Worm (Caenorhabditis elegans) whole organism, young adult: ENCODE results near the gene perm-2.

Experiments
- B0336.3 ChIP-seq: fragments of 200-800 bp; sonication (Bioruptor generic); IDR thresholded peaks from 2 replicates; pipeline ENCODE4 v1.3.6; 2022; ENCODE audit warnings: missing genetic modification characterization, missing compliant biosample characterization
- C06A6.2 ChIP-seq: fragments of 200-800 bp; sonication (Bioruptor generic); conservative IDR thresholded peaks from 2 replicates; pipeline ENCODE4 v1.3.6; 2022; ENCODE audit warnings: missing genetic modification characterization, missing compliant biosample characterization
- C17E4.6 ChIP-seq: fragments of 200-800 bp; sonication (Bioruptor generic); IDR thresholded peaks from 2 replicates; pipeline ENCODE4 v1.3.6; 2022; ENCODE audit warnings: missing genetic modification reagents, missing genetic modification characterization, missing compliant biosample characterization
- F33H1.4 ChIP-seq: fragments of 200-800 bp; sonication (Bioruptor generic); IDR thresholded peaks from 2 replicates; pipeline ENCODE4 v1.3.6; 2022; ENCODE audit warnings: missing genetic modification reagents, missing genetic modification characterization, missing compliant biosample characterization
- K11D2.4 ChIP-seq: fragments of 200-800 bp; sonication (Bioruptor generic); IDR thresholded peaks from 2 replicates; pipeline ENCODE4 v1.3.6; 2022; ENCODE audit warnings: missing genetic modification reagents, missing genetic modification characterization, missing compliant biosample characterization
- T07F8.4 ChIP-seq: sonication (generic microtip); optimal IDR thresholded peaks from 2 replicates; lab custom pipeline; 2016; ENCODE audit warnings: mild to moderate bottlenecking, missing genetic modification characterization, moderate library complexity, missing compliant biosample characterization
- Y79H2A.3 ChIP-seq: fragments of 200-800 bp; sonication (Bioruptor generic); conservative IDR thresholded peaks from 2 replicates; pipeline ENCODE4 v1.3.6; 2022; ENCODE audit warnings: missing genetic modification reagents, missing genetic modification characterization, missing compliant biosample characterization
- ZK185.1 ChIP-seq: sonication (generic microtip); optimal IDR thresholded peaks from 2 replicates; lab custom pipeline; 2016; ENCODE audit warnings: mild to moderate bottlenecking, missing genetic modification characterization, missing compliant biosample characterization; ENCODE audit not compliant: poor library complexity, severe bottlenecking
- athp-1 ChIP-seq: sonication (generic microtip); optimal IDR thresholded peaks from 2 replicates; lab custom pipeline; 2017; ENCODE audit warnings: mild to moderate bottlenecking, missing genetic modification characterization, missing compliant biosample characterization
- attf-6 ChIP-seq: fragments of 200-800 bp; sonication (Bioruptor generic); IDR thresholded peaks from 2 replicates; pipeline ENCODE4 v1.3.6; 2022; ENCODE audit warnings: missing genetic modification reagents, missing genetic modification characterization, missing compliant biosample characterization
- bed-2 ChIP-seq: fragments of 200-800 bp; sonication (Bioruptor generic); IDR thresholded peaks from 2 replicates; pipeline ENCODE4 v1.3.6; 2022; ENCODE audit warnings: missing genetic modification reagents, missing genetic modification characterization, missing compliant biosample characterization
- cebp-1 ChIP-seq, 2 experiments: fragments of 200-800 bp in 1 of 2; sonication (Bioruptor generic) in 1 of 2; sonication (generic microtip) in 1 of 2; IDR thresholded peaks in 1 of 2; optimal IDR thresholded peaks in 1 of 2; 2 replicates each; pipeline versions ENCODE4 v1.3.6 to Lab custom; 2017 to 2022; ENCODE audit warnings: missing compliant biosample characterization in 2 of 2, missing genetic modification characterization in 2 of 2, mild to moderate bottlenecking in 1 of 2, missing genetic modification reagents in 1 of 2, moderate library complexity in 1 of 2
- ceh-40 ChIP-seq: fragments of 200-800 bp; sonication (Bioruptor generic); IDR thresholded peaks from 2 replicates; pipeline ENCODE4 v1.3.6; 2022; ENCODE audit warnings: missing genetic modification characterization, missing compliant biosample characterization
- chd-7 ChIP-seq: sonication (generic microtip); optimal IDR thresholded peaks from 2 replicates; lab custom pipeline; 2016; ENCODE audit warnings: mild to moderate bottlenecking, missing genetic modification characterization, moderate library complexity, missing compliant biosample characterization
- dpl-1 ChIP-seq: fragments of 150-350 bp; optimal IDR thresholded peaks from 2 replicates; lab custom pipeline; 2014; ENCODE audit warnings: missing biosample characterization, missing genetic modification reagents, missing genetic modification characterization
- efl-1 ChIP-seq: fragments of 150-350 bp; optimal IDR thresholded peaks from 2 replicates; lab custom pipeline; 2014; ENCODE audit warnings: missing biosample characterization, missing genetic modification reagents, missing genetic modification characterization
- egrh-3 ChIP-seq: fragments of 200-800 bp; sonication (Bioruptor generic); IDR thresholded peaks from 2 replicates; pipeline ENCODE4 v1.3.6; 2022; ENCODE audit warnings: missing genetic modification reagents, missing genetic modification characterization, missing compliant biosample characterization
- ekl-4 ChIP-seq: fragments of 200-800 bp; sonication (Bioruptor generic); IDR thresholded peaks from 2 replicates; pipeline ENCODE4 v1.3.6; 2022; ENCODE audit warnings: missing genetic modification reagents, missing genetic modification characterization, missing compliant biosample characterization
- him-1 ChIP-seq: sonication (generic microtip); optimal IDR thresholded peaks from 2 replicates; lab custom pipeline; 2016; ENCODE audit warnings: missing genotype, missing genetic modification reagents, missing genetic modification characterization, missing compliant biosample characterization
- hlh-12 ChIP-seq: sonication (generic microtip); optimal IDR thresholded peaks from 2 replicates; lab custom pipeline; 2016; ENCODE audit warnings: missing genetic modification characterization, missing compliant biosample characterization
- hmg-1.2 ChIP-seq: fragments of 200-800 bp; sonication (Bioruptor generic); IDR thresholded peaks from 2 replicates; pipeline ENCODE4 v1.3.6; 2022; ENCODE audit warnings: missing genetic modification reagents, missing genetic modification characterization, missing compliant biosample characterization
- hmg-20 ChIP-seq: fragments of 200-800 bp; sonication (Bioruptor generic); IDR thresholded peaks from 2 replicates; pipeline ENCODE4 v1.3.6; 2022; ENCODE audit warnings: missing genetic modification reagents, missing genetic modification characterization, missing compliant biosample characterization
- hsf-1 ChIP-seq: fragments of 200-800 bp; sonication (Bioruptor generic); IDR thresholded peaks from 2 replicates; pipeline ENCODE4 v1.3.6; 2022; ENCODE audit warnings: missing genetic modification reagents, missing genetic modification characterization, missing compliant biosample characterization
- lag-1 ChIP-seq: fragments of 200-800 bp; sonication (Bioruptor generic); IDR thresholded peaks from 2 replicates; pipeline ENCODE4 v1.3.6; 2022; ENCODE audit warnings: missing genetic modification reagents, missing genetic modification characterization, missing compliant biosample characterization
- lin-40 ChIP-seq: sonication (generic microtip); optimal IDR thresholded peaks from 2 replicates; lab custom pipeline; 2016; ENCODE audit warnings: missing genetic modification characterization, mild to moderate bottlenecking, missing compliant biosample characterization, missing genotype, missing genetic modification reagents
- lir-1 ChIP-seq: fragments of 200-800 bp; sonication (Bioruptor generic); conservative IDR thresholded peaks from 2 replicates; pipeline ENCODE4 v1.3.6; 2022; ENCODE audit warnings: missing genetic modification reagents, missing genetic modification characterization, missing compliant biosample characterization
- madf-3 ChIP-seq: fragments of 200-800 bp; sonication (Bioruptor generic); IDR thresholded peaks from 2 replicates; pipeline ENCODE4 v1.3.6; 2022; ENCODE audit warnings: missing genetic modification reagents, missing genetic modification characterization, missing compliant biosample characterization
- mcd-1 ChIP-seq: fragments of 200-800 bp; sonication (Bioruptor generic); IDR thresholded peaks from 2 replicates; pipeline ENCODE4 v1.3.6; 2022; ENCODE audit warnings: missing genetic modification reagents, missing genetic modification characterization, missing compliant biosample characterization
- nhr-120 ChIP-seq: fragments of 200-800 bp; sonication (Bioruptor generic); IDR thresholded peaks from 2 replicates; pipeline ENCODE4 v1.3.6; 2022; ENCODE audit warnings: missing genetic modification characterization, missing compliant biosample characterization
- nhr-27 ChIP-seq: fragments of 200-800 bp; sonication (Bioruptor generic); optimal IDR thresholded peaks from 2 replicates; lab custom pipeline; 2018; ENCODE audit warnings: mild to moderate bottlenecking, missing genetic modification characterization, moderate library complexity, missing compliant biosample characterization
- nhr-80 ChIP-seq: sonication (generic microtip); optimal IDR thresholded peaks from 2 replicates; lab custom pipeline; 2016; ENCODE audit warnings: missing genetic modification characterization, missing compliant biosample characterization
- rpc-1 ChIP-seq, 2 experiments: fragments of 150-350 bp in 1 of 2; sonication (generic microtip) in 1 of 2; optimal IDR thresholded peaks; 2 replicates each; lab custom pipeline; 2014 to 2018; ENCODE audit warnings: missing biosample characterization in 1 of 2, missing genetic modification characterization in 1 of 2, missing genetic modification reagents in 1 of 2, missing genotype in 1 of 2
- sdz-38 ChIP-seq: sonication (generic microtip); optimal IDR thresholded peaks from 2 replicates; lab custom pipeline; 2016; ENCODE audit warnings: missing genotype, missing genetic modification characterization, missing compliant biosample characterization
- snpc-1.1 ChIP-seq: sonication (generic microtip); optimal IDR thresholded peaks from 2 replicates; lab custom pipeline; 2017; ENCODE audit warnings: missing genetic modification characterization, mild to moderate bottlenecking, missing compliant biosample characterization, antibody characterized with exemption, moderate library complexity, missing genotype, missing genetic modification reagents; ENCODE audit not compliant: insufficient read depth
- tbp1 ChIP-seq: fragments of 200-800 bp; sonication (Bioruptor generic); optimal IDR thresholded peaks from 2 replicates; lab custom pipeline; 2018; ENCODE audit warnings: mild to moderate bottlenecking, missing genetic modification characterization, missing compliant biosample characterization
- zfh-2 ChIP-seq: fragments of 200-800 bp; sonication (Bioruptor generic); conservative IDR thresholded peaks from 2 replicates; pipeline ENCODE4 v1.3.6; 2022; ENCODE audit warnings: missing genetic modification reagents, missing genetic modification characterization, missing compliant biosample characterization
- zim-3 ChIP-seq: sonication (generic microtip); optimal IDR thresholded peaks from 2 replicates; lab custom pipeline; 2017; ENCODE audit warnings: mild to moderate bottlenecking, missing genetic modification characterization, moderate library complexity, missing compliant biosample characterization
- ztf-25 ChIP-seq: fragments of 200-800 bp; sonication (Bioruptor generic); IDR thresholded peaks from 2 replicates; pipeline ENCODE4 v1.3.6; 2022; ENCODE audit warnings: missing genetic modification reagents, missing genetic modification characterization, missing compliant biosample characterization
- ztf-26 ChIP-seq: sonication (generic microtip); optimal IDR thresholded peaks from 2 replicates; lab custom pipeline; 2017; ENCODE audit warnings: missing genetic modification characterization, missing compliant biosample characterization
- ztf-6 ChIP-seq: fragments of 200-800 bp; sonication (Bioruptor generic); IDR thresholded peaks from 2 replicates; pipeline ENCODE4 v1.3.6; 2022; ENCODE audit warnings: missing genetic modification reagents, missing genetic modification characterization, missing compliant biosample characterization

perm-2 gene

DNA sequence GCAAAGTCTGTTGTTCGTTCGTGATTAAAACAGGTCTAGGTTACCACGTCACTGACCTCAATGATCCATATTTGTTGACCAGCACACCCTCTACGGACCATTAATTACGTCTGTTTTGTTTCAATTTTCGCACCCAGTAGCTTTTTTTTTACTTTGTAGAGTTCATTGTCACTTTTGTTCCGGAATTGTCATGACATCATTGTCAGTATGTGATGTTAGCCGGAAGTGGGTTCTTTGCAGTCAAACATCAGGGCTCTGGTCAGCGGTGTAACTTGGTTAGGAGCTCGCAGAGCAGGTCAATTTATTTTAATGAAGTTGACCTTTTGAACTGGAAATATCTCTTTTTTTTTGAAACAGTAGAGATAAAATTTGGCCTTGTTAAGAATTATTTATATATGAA, 10.1 kb downstream of the perm-2 start, which contains the start of gene C44B12.6:
Gene C44B12.6 (minus strand): TSS at position 101 of the 400 bp plus-strand sequence.
- TF ChIP-seq ekl-4 (GFP tag; lab: Robert Waterston, UW) (no peak), attf-6 (GFP tag; lab: Robert Waterston, UW) (no peak), mcd-1 (GFP tag; lab: Robert Waterston, UW) (no peak), lir-1 (GFP tag; lab: Robert Waterston, UW) (no peak), zfh-2 (GFP tag; lab: Robert Waterston, UW) (no peak), hmg-20 (no peak), him-1 (tag; lab: Kevin White, UChicago) (no peak)

DNA sequence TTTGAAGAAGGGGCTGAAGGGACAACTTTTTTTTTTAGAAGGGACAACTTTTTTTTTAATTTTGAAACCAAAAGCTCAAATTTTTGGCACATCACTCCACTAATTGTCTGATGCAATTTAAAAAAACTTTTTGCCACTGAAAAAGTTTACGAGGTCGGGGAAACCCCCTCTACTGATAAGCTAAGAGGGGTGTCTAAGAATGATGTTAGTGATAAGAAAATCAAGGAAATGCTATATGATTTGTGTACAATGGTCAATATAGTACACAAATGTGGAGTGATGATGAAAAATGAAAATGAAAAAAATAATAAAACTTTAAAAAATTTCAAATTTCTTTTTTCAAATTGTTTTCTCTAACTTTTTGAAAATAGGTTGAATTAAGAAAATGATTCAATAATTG, 21.0 kb downstream of the perm-2 start:
- TF ChIP-seq nhr-80 (tag; lab: Kevin White, UChicago) (peak; percentile 71), hmg-20 (no peak)

DNA sequence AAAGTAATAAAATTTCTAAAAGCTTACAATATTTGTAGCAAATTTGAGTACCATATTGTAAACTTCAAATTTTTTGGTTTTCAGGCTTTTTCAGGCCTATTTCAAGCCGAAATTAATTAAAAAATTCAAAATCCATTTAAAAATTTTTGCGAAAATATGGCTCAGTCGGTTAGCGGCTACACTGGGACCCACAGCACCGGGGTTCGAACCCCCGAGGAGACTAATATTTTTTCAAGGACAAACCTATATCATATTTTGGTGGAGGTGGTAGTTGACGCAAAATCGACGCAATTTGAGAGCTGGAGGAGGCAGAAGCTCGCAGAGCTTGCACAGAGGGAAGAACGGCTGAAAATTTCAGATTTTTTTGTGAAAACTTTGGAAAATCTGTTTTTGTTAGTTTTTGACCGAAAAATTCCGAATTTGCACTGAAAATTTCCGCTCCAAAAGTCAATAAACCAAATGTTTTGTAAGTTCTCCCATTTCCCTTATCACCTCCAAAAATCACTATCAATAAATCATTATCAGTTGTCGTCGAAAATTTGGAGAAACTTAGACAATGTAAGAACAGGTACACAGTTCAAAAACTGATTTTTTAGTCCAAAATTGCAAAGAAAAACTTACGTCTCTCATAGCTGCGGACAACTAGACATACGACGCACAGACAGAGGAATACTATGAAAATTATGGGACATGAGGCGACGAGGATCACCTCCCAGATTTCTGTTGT, 22.0 kb downstream of the perm-2 start:
- TF ChIP-seq nhr-120 (no peak), hlh-12 (tag; lab: Kevin White, UChicago) (no peak), ekl-4 (GFP tag; lab: Robert Waterston, UW) (no peak), chd-7 (no peak), ztf-25 (GFP tag; lab: Robert Waterston, UW) (no peak), athp-1 (tag; lab: Kevin White, UChicago) (no peak), dpl-1 (GFP tag; lab: Kevin White, UChicago) (no peak), tbp1 (GFP tag; lab: Kevin White, UChicago) (peak; percentile 42), K11D2.4 (GFP tag; lab: Robert Waterston, UW) (no peak), rpc-1 (optimal IDR thresholded peaks at IDR 0.05; lab: Kevin White, UChicago) (peak; percentile 8), rpc-1 (tag; optimal IDR thresholded peaks at IDR 0.05; lab: Kevin White, UChicago) (peak; percentile 61), ceh-40 (no peak), lag-1 (GFP tag; lab: Robert Waterston, UW) (no peak), C17E4.6 (no peak), zim-3 (tag; lab: Kevin White, UChicago) (no peak), T07F8.4 (tag; lab: Kevin White, UChicago) (no peak), nhr-80 (tag; lab: Kevin White, UChicago) (peak; percentile 39), C06A6.2 (no peak), F33H1.4 (no peak), lin-40 (tag; lab: Kevin White, UChicago) (no peak), Y79H2A.3 (GFP tag; lab: Robert Waterston, UW) (no peak)
- TF ChIP-seq, all 124 proteins: peak for 3

DNA sequence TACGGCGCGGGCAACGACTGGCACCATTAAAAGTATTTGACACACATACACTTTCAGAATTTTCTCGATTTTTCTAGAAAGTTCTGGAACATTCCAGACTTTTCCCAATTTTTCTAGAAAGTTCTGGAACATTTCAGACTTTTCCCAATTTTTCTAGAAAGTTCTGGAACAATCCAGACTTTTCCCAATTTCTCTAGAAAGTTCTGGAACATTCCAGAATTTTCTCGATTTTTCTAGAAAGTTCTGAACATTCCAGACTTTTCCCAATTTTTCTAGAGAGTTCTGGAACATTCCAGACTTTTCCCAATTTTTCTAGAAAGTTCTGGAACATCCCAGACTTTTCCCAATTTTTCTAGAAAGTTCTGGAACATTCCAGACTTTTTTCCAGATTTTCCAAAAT, 27.1 kb downstream of the perm-2 start:
- peak; percentile 92 for TF ChIP-seq hsf-1 (GFP tag; lab: Robert Waterston, UW)

DNA sequence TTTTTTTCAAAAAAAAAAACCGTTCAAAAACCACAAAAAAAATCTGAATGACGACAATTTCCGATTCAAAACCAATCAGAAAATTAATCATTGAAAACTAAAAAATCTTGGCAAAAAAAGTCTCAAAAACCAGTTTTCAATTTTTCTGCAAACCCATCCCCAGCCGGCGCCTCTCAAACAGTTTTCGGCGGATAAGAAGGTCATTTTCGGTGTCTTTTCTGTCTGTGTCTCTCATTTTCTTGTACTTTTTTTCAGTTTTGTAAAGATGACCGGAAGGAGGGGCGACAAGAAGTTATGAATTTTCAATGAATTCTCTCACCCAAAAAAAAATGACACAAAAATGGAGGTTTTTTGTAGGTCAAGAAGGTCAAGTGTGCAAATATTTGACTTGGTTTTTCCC, 28.6 kb downstream of the perm-2 start:
- TF ChIP-seq cebp-1 (GFP tag; IDR thresholded peaks at IDR 0.05; lab: Robert Waterston, UW) (no peak), cebp-1 (tag; optimal IDR thresholded peaks at IDR 0.05; lab: Kevin White, UChicago) (no peak), hmg-1.2 (GFP tag; lab: Robert Waterston, UW) (peak; percentile 29; the same call in 1 of the 2 replicates)

DNA sequence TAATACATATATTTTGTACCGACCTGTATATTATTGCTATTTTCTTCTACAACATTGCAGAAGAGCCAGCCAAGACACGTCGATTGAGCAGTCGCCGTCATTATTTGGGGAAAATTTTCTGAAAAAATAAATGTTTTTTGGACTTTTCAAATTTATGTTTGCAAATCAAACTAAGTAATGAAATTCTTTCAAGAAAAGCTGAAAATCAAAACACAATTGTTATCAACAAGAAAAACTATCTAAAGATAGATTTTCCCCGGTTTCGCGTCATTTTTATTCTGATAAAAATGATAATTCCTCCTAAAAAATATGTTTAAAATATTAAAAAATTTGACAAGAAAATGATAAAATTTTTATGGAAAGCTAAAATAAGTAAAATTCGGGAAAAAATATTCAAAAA, 31.3 kb downstream of the perm-2 start, which contains the start of gene C50A2.3:
Gene C50A2.3 (minus strand): TSS at position 101 of the 400 bp plus-strand sequence.
- TF ChIP-seq nhr-27, result no peak
- no peak for TF ChIP-seq ztf-26 (tag; lab: Kevin White, UChicago)
- TF ChIP-seq efl-1 (GFP tag; lab: Kevin White, UChicago), result no peak
- no peak for TF ChIP-seq madf-3 (GFP tag; lab: Robert Waterston, UW)
- TF ChIP-seq bed-2, result no peak
- TF ChIP-seq snpc-1.1 (tag; lab: Kevin White, UChicago), result no peak
- TF ChIP-seq ZK185.1, result no peak
- TF ChIP-seq ztf-6, result no peak
- TF ChIP-seq B0336.3 (GFP tag; lab: Robert Waterston, UW), result no peak
- TF ChIP-seq sdz-38 (tag; lab: Kevin White, UChicago), result no peak
- no peak for TF ChIP-seq egrh-3 (GFP tag; lab: Robert Waterston, UW)
